Worm (Caenorhabditis elegans) whole organism, L4/young adult: Measurements from ENCODE around the gene chil-24.
"Not testable (repeated sequence)": the region's sequence is repeated elsewhere in the genome, so short reads cannot be mapped to it uniquely, and the experiment has no call there.

Experiments
- W03F9.2 ChIP-seq: fragments of 150-350 bp; optimal IDR thresholded peaks from 2 replicates; lab custom pipeline; 2014; ENCODE audit warnings: missing biosample characterization, missing genetic modification characterization
- dao-5 ChIP-seq: sonication (generic microtip); optimal IDR thresholded peaks from 2 replicates; lab custom pipeline; 2016; ENCODE audit warnings: missing genotype, missing genetic modification characterization, moderate library complexity, missing compliant biosample characterization
- him-1 ChIP-seq: sonication (generic microtip); optimal IDR thresholded peaks from 2 replicates; lab custom pipeline; 2016; ENCODE audit warnings: missing genotype, missing genetic modification reagents, missing genetic modification characterization, missing compliant biosample characterization

The chil-24 gene

DNA sequence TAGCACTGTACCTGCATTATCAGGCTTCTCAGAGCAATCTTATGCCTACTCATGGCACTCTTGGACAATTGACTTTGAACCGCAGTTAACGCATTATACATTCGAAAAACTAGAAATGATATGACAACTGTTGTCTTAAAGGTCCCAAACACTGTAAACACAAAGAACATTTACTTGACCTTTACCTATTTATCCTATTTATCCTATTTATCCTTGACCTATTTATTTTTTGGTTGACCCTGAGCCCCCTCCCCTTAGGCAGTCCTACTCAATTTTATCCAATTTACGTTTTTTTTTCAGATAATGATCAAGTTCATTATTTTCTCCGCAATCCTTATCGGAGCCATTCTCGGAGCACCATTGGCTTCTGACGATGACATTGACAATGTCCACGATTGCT, 22.7 kb downstream of the chil-24 start, which contains the start of the genes T10D4.14 and T10D4.19:
TSS of gene T10D4.14 (minus strand) at position 101 of the 400 bp plus-strand sequence.
TSS of gene T10D4.19 (plus strand) at position 304 of the 400 bp plus-strand sequence.
- TF ChIP-seq dao-5, result no peak
- no peak for TF ChIP-seq W03F9.2
- no peak for TF ChIP-seq him-1 (tag; lab: Kevin White, UChicago)

- TF ChIP-seq W03F9.2 (no peak), dao-5 (no peak), him-1 (tag; lab: Kevin White, UChicago) (no peak)
These were observed 25.4 kb downstream of the chil-24 start, which contains the start of gene sri-32 for ce11 chrII:3154383-3154782. sri-32 (minus strand) TSS chrII:3154483.

DNA sequence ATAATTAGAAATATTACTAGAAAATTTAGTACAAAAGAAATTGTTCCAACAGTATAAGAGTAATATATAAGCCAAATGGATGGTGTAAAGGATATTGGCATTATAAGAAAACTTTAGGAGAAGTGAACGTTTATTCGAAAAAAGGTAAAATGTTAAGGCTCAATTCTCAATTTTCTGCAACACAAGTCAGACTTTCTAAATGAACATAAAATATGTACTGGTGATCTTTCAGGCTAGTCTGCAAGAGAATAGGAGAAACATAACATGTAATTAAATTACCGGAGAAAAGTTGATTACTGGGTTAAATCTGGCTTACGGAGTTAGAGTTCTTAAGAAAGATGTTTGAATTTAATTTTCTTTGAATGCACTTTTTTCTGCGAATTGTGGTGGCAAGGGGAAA, 27.8 kb downstream of the chil-24 start, which contains the start of gene sri-33:
TSS of gene sri-33 (minus strand) at position 101 of the 400 bp plus-strand sequence.
- TF ChIP-seq dao-5 (no peak), W03F9.2 (no peak), him-1 (tag; lab: Kevin White, UChicago) (no peak)

ce11 chrII:3158985-3159384, 30.0 kb downstream of the chil-24 start, which contains the start of gene sri-34:
sri-34 (minus strand) TSS chrII:3159085.
- TF ChIP-seq dao-5 (no peak), W03F9.2 (no peak), him-1 (tag; lab: Kevin White, UChicago) (no peak)

- TF ChIP-seq dao-5, result no peak
- TF ChIP-seq W03F9.2, result no peak
- TF ChIP-seq him-1 (tag; lab: Kevin White, UChicago), result no peak
These were observed 41.1 kb downstream of the chil-24 start, which contains the start of gene fbxc-55 for ce11 chrII:3170089-3170488. fbxc-55 (minus strand) TSS chrII:3170189.

ce11 chrII:3172176-3172575, 43.2 kb downstream of the chil-24 start, which contains the start of gene Y27F2A.10:
Y27F2A.10 (minus strand) TSS chrII:3172276.
- no peak for TF ChIP-seq W03F9.2
- TF ChIP-seq dao-5, result no peak
- TF ChIP-seq him-1 (tag; lab: Kevin White, UChicago), result no peak

DNA sequence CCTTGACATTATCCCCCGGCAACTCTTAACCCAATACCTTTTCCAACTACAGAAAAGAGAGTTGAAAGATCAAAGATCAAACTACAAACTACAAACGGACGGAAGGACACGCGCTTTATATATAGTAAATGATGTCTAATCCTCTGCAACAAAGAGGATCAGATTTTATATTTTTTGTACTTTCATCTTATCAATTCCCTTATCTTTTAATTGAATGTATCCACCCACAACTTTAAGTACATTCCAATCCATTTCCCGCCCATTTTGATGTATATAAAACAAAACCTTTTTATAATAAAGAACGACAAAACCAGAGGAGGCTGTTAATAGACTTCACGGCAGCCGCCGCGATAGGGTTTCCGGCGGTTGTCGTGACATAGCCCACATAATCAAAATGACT, 48.7 kb downstream of the chil-24 start, which contains the start of gene sri-40:
TSS of gene sri-40 (plus strand) at position 301 of the 400 bp plus-strand sequence.
- not testable (repeated sequence) for TF ChIP-seq dao-5; him-1 (tag; lab: Kevin White, UChicago); W03F9.2
